Fruit fly (Drosophila melanogaster): Measurements from ENCODE around the gene CG43750.

- TF ChIP-seq usp (GFP tag; optimal IDR thresholded peaks at IDR 0.05) (no peak), psq (GFP tag; optimal IDR thresholded peaks at IDR 0.05) (no peak), Dfd (GFP tag; optimal IDR thresholded peaks at IDR 0.05) (peak; percentile 63), Vsx2 (GFP tag; optimal IDR thresholded peaks at IDR 0.05; ENCODE audit: partially characterized antibody) (no peak), HLH106 (tag; optimal IDR thresholded peaks at IDR 0.05) (no peak), Dif (GFP tag; optimal IDR thresholded peaks at IDR 0.05; ENCODE audit: partially characterized antibody) (no peak), ey (GFP tag; optimal IDR thresholded peaks at IDR 0.05) (no peak), rgr (GFP tag; optimal IDR thresholded peaks at IDR 0.05) (no peak), Myc (optimal IDR thresholded peaks at IDR 0.05) (no peak), GATAd (GFP tag; optimal IDR thresholded peaks at IDR 0.05) (no peak), h (GFP tag; optimal IDR thresholded peaks at IDR 0.05) (no peak), sv (GFP tag; optimal IDR thresholded peaks at IDR 0.05) (no peak), N (GFP tag; optimal IDR thresholded peaks at IDR 0.05) (no peak)
Observed at dm6 chr2L:2428209-2428488, 37.7 kb upstream of the CG43750 start, which contains the start of gene dpp.

Measured in whole organism, wandering third instar larva.